Worm (Caenorhabditis elegans) whole organism, L4 larva: ENCODE data around the gene elc-1.

ENCODE experiments used
- aly-2 ChIP-seq: sonication (generic microtip); optimal IDR thresholded peaks from 2 replicates; lab custom pipeline; 2018; ENCODE audit warnings: missing biosample characterization, missing genetic modification characterization
- ceh-32 ChIP-seq: sonication (generic microtip); optimal IDR thresholded peaks from 2 replicates; lab custom pipeline; 2016; ENCODE audit warnings: mild to moderate bottlenecking, missing genetic modification characterization, missing compliant biosample characterization; ENCODE audit not compliant: poor library complexity
- hmg-1.1 ChIP-seq: fragments of 200-800 bp; sonication (Bioruptor generic); IDR thresholded peaks from 2 replicates; pipeline ENCODE4 v1.3.6; 2022; ENCODE audit warnings: missing genetic modification reagents, missing genetic modification characterization, missing compliant biosample characterization
- jun-1 ChIP-seq: fragments of 150-350 bp; optimal IDR thresholded peaks from 2 replicates; lab custom pipeline; 2014; ENCODE audit warnings: missing biosample characterization, missing genetic modification reagents, missing genetic modification characterization
- lim-7 ChIP-seq: fragments of 200-800 bp; sonication (Bioruptor generic); IDR thresholded peaks from 2 replicates; pipeline ENCODE4 v1.3.6; 2022; ENCODE audit warnings: missing genetic modification characterization, missing compliant biosample characterization

ce11 chrIII:1409139-1409538 is 7.9 kb downstream of the elc-1 start, which contains the start of gene Y82E9BR.22:
- no peak for TF ChIP-seq ceh-32 (tag; lab: Kevin White, UChicago)
- no peak for TF ChIP-seq lim-7 (GFP tag; lab: Robert Waterston, UW)
- no peak for TF ChIP-seq aly-2 (tag; lab: Kevin White, UChicago)
- no peak for TF ChIP-seq jun-1 (tag; lab: Kevin White, UChicago)
- no peak for TF ChIP-seq hmg-1.1 (GFP tag; lab: Robert Waterston, UW)
